Worm (Caenorhabditis elegans) whole organism, L1 larva: ENCODE measurements around the gene C25E10.5.
A peak's percentile ranks its signal among the peaks of the same experiment; 100 is the strongest.

Experiments
- C04F5.9 ChIP-seq: sonication (generic microtip); optimal IDR thresholded peaks from 2 replicates; lab custom pipeline; 2016; ENCODE audit warnings: missing genetic modification characterization, missing compliant biosample characterization
- C34B4.2 ChIP-seq: sonication (generic microtip); optimal IDR thresholded peaks from 2 replicates; lab custom pipeline; 2017; ENCODE audit warnings: mild to moderate bottlenecking, missing genetic modification characterization, missing compliant biosample characterization
- aha-1 ChIP-seq: fragments of 150-350 bp; optimal IDR thresholded peaks from 2 replicates; lab custom pipeline; 2014; ENCODE audit warnings: missing biosample characterization, missing genetic modification characterization
- ama-1 ChIP-seq: fragments of 150-350 bp; optimal IDR thresholded peaks from 2 replicates; lab custom pipeline; 2014
- blmp-1 ChIP-seq: fragments of 150-350 bp; optimal IDR thresholded peaks from 2 replicates; lab custom pipeline; 2014; ENCODE audit warnings: missing biosample characterization, missing genetic modification characterization
- ceh-8 ChIP-seq: fragments of 200-800 bp; sonication (Bioruptor generic); optimal IDR thresholded peaks from 2 replicates; lab custom pipeline; 2018; ENCODE audit warnings: mild to moderate bottlenecking, missing genetic modification characterization, moderate library complexity, missing compliant biosample characterization
- ceh-90 ChIP-seq: sonication (generic microtip); optimal IDR thresholded peaks from 2 replicates; lab custom pipeline; 2016; ENCODE audit warnings: missing genetic modification characterization, missing compliant biosample characterization
- dpl-1 ChIP-seq, 3 experiments: fragments of 150-350 bp in 2 of 3; sonication (generic microtip) in 1 of 3; optimal IDR thresholded peaks; 2 replicates each; lab custom pipeline; 2014 to 2017; ENCODE audit warnings: missing biosample characterization in 3 of 3, missing genetic modification characterization in 3 of 3, missing genetic modification reagents in 3 of 3
- efl-1 ChIP-seq, 4 experiments: fragments of 150-350 bp; optimal IDR thresholded peaks in 3 of 4; peaks in 1 of 4; 1 replicate in 1 of 4; 2 replicates in 3 of 4; lab custom pipeline; 2014; ENCODE audit warnings: missing biosample characterization in 2 of 4, missing genetic modification characterization in 2 of 4, missing genetic modification reagents in 2 of 4
- egl-13 ChIP-seq: sonication (generic microtip); optimal IDR thresholded peaks from 2 replicates; lab custom pipeline; 2016; ENCODE audit warnings: missing genotype, missing genetic modification reagents, missing genetic modification characterization, missing compliant biosample characterization
- grh-1 ChIP-seq: fragments of 200-800 bp; sonication (Bioruptor generic); IDR thresholded peaks from 2 replicates; pipeline ENCODE4 v1.3.6; 2022; ENCODE audit warnings: missing genetic modification reagents, missing genetic modification characterization, missing compliant biosample characterization
- hlh-4 ChIP-seq: sonication (generic microtip); optimal IDR thresholded peaks from 2 replicates; lab custom pipeline; 2016; ENCODE audit warnings: mild to moderate bottlenecking, missing genetic modification characterization, missing compliant biosample characterization
- hpl-2 ChIP-seq: fragments of 150-350 bp; optimal IDR thresholded peaks from 2 replicates; lab custom pipeline; 2014; ENCODE audit warnings: missing biosample characterization, missing genetic modification reagents, missing genetic modification characterization
- irx-1 ChIP-seq: sonication (generic microtip); optimal IDR thresholded peaks from 2 replicates; lab custom pipeline; 2016; ENCODE audit warnings: missing genetic modification characterization, missing compliant biosample characterization
- lin-13 ChIP-seq: fragments of 150-350 bp; optimal IDR thresholded peaks from 2 replicates; lab custom pipeline; 2014; ENCODE audit warnings: missing biosample characterization, missing genetic modification reagents, missing genetic modification characterization
- lin-14 ChIP-seq: fragments of 200-800 bp; sonication (Bioruptor generic); optimal IDR thresholded peaks from 2 replicates; lab custom pipeline; 2018; ENCODE audit warnings: mild to moderate bottlenecking, missing genetic modification characterization, moderate library complexity, missing compliant biosample characterization
- lin-39 ChIP-seq: fragments of 150-350 bp; optimal IDR thresholded peaks from 2 replicates; lab custom pipeline; 2014; ENCODE audit warnings: missing biosample characterization, missing genetic modification reagents, missing genetic modification characterization
- lsy-2 ChIP-seq, 2 experiments: fragments of 150-350 bp; optimal IDR thresholded peaks; 2 replicates each; lab custom pipeline; 2014; ENCODE audit warnings: missing biosample characterization in 2 of 2, missing genetic modification characterization in 2 of 2
- mdl-1 ChIP-seq, 2 experiments: fragments of 150-350 bp; optimal IDR thresholded peaks; 2 replicates each; lab custom pipeline; 2014 to 2017; ENCODE audit warnings: missing biosample characterization in 2 of 2, missing genetic modification characterization in 2 of 2, inconsistent platforms in 1 of 2
- mef-2 ChIP-seq: fragments of 150-350 bp; optimal IDR thresholded peaks from 2 replicates; lab custom pipeline; 2014; ENCODE audit warnings: missing biosample characterization, missing genetic modification characterization
- mep-1 ChIP-seq: fragments of 150-350 bp; optimal IDR thresholded peaks from 2 replicates; lab custom pipeline; 2014; ENCODE audit warnings: missing biosample characterization, missing genetic modification characterization
- nhr-237 ChIP-seq: fragments of 150-350 bp; optimal IDR thresholded peaks from 2 replicates; lab custom pipeline; 2014; ENCODE audit warnings: missing biosample characterization, missing genetic modification characterization
- nhr-47 ChIP-seq: sonication (generic microtip); optimal IDR thresholded peaks from 2 replicates; lab custom pipeline; 2016; ENCODE audit warnings: mild to moderate bottlenecking, missing genetic modification characterization, moderate library complexity, missing compliant biosample characterization
- nhr-71 ChIP-seq: sonication (generic microtip); optimal IDR thresholded peaks from 2 replicates; lab custom pipeline; 2016; ENCODE audit warnings: mild to moderate bottlenecking, missing genetic modification characterization, moderate library complexity, missing compliant biosample characterization
- nhr-76 ChIP-seq: sonication (generic microtip); optimal IDR thresholded peaks from 2 replicates; lab custom pipeline; 2017; ENCODE audit warnings: missing biosample characterization, missing genetic modification characterization
- nhr-90 ChIP-seq: sonication (generic microtip); optimal IDR thresholded peaks from 2 replicates; lab custom pipeline; 2016; ENCODE audit warnings: mild to moderate bottlenecking, missing genetic modification characterization, missing compliant biosample characterization; ENCODE audit not compliant: poor library complexity
- snpc-4 ChIP-seq: fragments of 150-350 bp; optimal IDR thresholded peaks from 2 replicates; lab custom pipeline; 2014; ENCODE audit warnings: missing biosample characterization, missing genetic modification characterization
- snu-23 ChIP-seq: sonication (generic microtip); optimal IDR thresholded peaks from 2 replicates; lab custom pipeline; 2016; ENCODE audit warnings: missing genetic modification characterization, missing compliant biosample characterization
- sox-4 ChIP-seq: sonication (generic microtip); optimal IDR thresholded peaks from 2 replicates; lab custom pipeline; 2016; ENCODE audit warnings: missing genetic modification characterization, missing compliant biosample characterization
- tlp-1 ChIP-seq: fragments of 150-350 bp; optimal IDR thresholded peaks from 2 replicates; lab custom pipeline; 2014; ENCODE audit warnings: missing biosample characterization, missing genetic modification characterization
- unc-62 ChIP-seq: fragments of 150-350 bp; optimal IDR thresholded peaks from 2 replicates; lab custom pipeline; 2014; ENCODE audit warnings: missing biosample characterization, missing genetic modification reagents, missing genetic modification characterization
- zip-4 ChIP-seq: fragments of 200-800 bp; sonication (Bioruptor generic); optimal IDR thresholded peaks from 2 replicates; lab custom pipeline; 2018; ENCODE audit warnings: mild to moderate bottlenecking, missing genetic modification characterization, moderate library complexity, missing compliant biosample characterization
- ztf-11 ChIP-seq, 2 experiments: sonication (generic microtip); optimal IDR thresholded peaks; 2 replicates each; lab custom pipeline; 2016 to 2017; ENCODE audit warnings: missing genetic modification characterization in 2 of 2, missing biosample characterization in 1 of 2, missing compliant biosample characterization in 1 of 2

C25E10.5 gene

ce11 chrV:9049271-9049670 is 18.9 kb downstream of the C25E10.5 start:
- TF ChIP-seq nhr-90 = no peak
- no peak for TF ChIP-seq unc-62
- no peak for TF ChIP-seq grh-1
- no peak for TF ChIP-seq snpc-4 (tag; lab: Kevin White, UChicago)
- no peak for TF ChIP-seq mep-1
- no peak for TF ChIP-seq zip-4 (GFP tag; lab: Kevin White, UChicago)
- no peak for TF ChIP-seq nhr-237
- TF ChIP-seq irx-1 (tag; lab: Kevin White, UChicago) = no peak
- TF ChIP-seq efl-1 (optimal IDR thresholded peaks at IDR 0.05; lab: Kevin White, UChicago) = no peak
- TF ChIP-seq efl-1 (GFP tag; optimal IDR thresholded peaks at IDR 0.05 in 1 of 2; lab: Kevin White, UChicago) = no peak
- no peak for TF ChIP-seq hpl-2 (GFP tag; lab: Kevin White, UChicago)
- no peak for TF ChIP-seq lin-13 (GFP tag; lab: Kevin White, UChicago)
- no peak for TF ChIP-seq sox-4 (tag; lab: Kevin White, UChicago)
- TF ChIP-seq blmp-1 (tag; lab: Kevin White, UChicago) = no peak
- no peak for TF ChIP-seq snu-23 (GFP tag; lab: Kevin White, UChicago)
- no peak for TF ChIP-seq dpl-1 (GFP tag; optimal IDR thresholded peaks at IDR 0.05; lab: Kevin White, UChicago)
- TF ChIP-seq lin-14 = no peak
- peak; percentile 31 for TF ChIP-seq nhr-47
- TF ChIP-seq nhr-71 (tag; lab: Kevin White, UChicago) = peak; percentile 32
- TF ChIP-seq lin-39 (tag; lab: Kevin White, UChicago) = no peak
- no peak for TF ChIP-seq egl-13
- peak; percentile 97 for TF ChIP-seq hlh-4 (tag; lab: Kevin White, UChicago)
- TF ChIP-seq ztf-11 (tag; optimal IDR thresholded peaks at IDR 0.05; lab: Kevin White, UChicago) = no peak
- no peak for TF ChIP-seq tlp-1 (tag; lab: Kevin White, UChicago)

- no peak for TF ChIP-seq ceh-8 (GFP tag; lab: Kevin White, UChicago)
- TF ChIP-seq efl-1 (optimal IDR thresholded peaks at IDR 0.05; lab: Kevin White, UChicago) = no peak
- peak in 1 of 2 experiments; percentile 40 for TF ChIP-seq efl-1 (GFP tag; optimal IDR thresholded peaks at IDR 0.05 in 1 of 2; lab: Kevin White, UChicago)
These were observed 20.8 kb downstream of the C25E10.5 start, which contains the start of gene C25E10.7 for ce11 chrV:9051100-9051499. Gene C25E10.7, minus strand, starts transcription at chrV:9051200.

DNA sequence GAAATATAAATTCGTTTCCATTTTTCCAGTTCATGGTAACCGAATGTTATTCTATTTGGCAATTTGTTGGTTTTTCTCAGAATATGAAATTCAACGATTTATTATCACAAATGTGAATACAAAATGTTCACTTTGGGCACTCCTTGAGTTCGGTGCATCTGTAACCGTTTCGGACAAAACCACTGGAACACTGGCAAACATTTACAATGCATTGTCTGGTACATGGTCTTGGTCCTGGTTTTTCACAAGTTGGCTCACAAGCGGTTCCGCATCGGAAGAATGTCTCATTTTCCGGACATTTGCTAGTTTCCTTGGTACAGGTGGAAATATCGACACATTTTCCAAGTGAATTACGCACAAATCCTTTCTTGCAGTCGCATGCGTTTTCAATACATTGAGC is 22.9 kb downstream of the C25E10.5 start:
- no peak for TF ChIP-seq mdl-1 (tag; optimal IDR thresholded peaks at IDR 0.05; lab: Kevin White, UChicago)
- peak; percentile 70 for TF ChIP-seq hlh-4 (tag; lab: Kevin White, UChicago)

DNA sequence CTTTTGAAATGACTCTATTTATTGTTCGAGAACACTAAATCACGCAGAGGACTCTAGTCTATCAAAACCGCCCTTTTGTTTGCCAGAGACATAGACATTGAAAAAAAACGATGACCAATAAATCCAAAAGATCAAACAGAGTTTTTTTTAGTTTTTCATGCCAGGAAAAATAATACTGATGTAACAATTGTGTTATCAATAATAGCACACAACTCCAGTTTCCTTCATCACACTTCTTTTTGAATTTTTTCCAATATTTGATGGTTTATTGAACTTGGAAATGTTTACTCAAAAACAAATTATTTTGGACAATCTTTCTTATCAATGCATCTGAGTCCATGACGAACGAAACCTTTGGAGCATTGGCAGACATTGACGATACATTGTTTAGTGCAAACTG is 23.6 kb downstream of the C25E10.5 start, which contains the start of gene C25E10.8:
TSS of gene C25E10.8 (minus strand) at position 101 of the 400 bp plus-strand sequence.
- TF ChIP-seq lsy-2 (tag; optimal IDR thresholded peaks at IDR 0.05; lab: Kevin White, UChicago) = no peak
- no peak for TF ChIP-seq mef-2 (tag; lab: Kevin White, UChicago)
- no peak for TF ChIP-seq nhr-76 (tag; lab: Kevin White, UChicago)
- TF ChIP-seq ceh-90 (tag; lab: Kevin White, UChicago) = no peak
- no peak for TF ChIP-seq mdl-1 (tag; optimal IDR thresholded peaks at IDR 0.05; lab: Kevin White, UChicago)
- TF ChIP-seq C04F5.9 (tag; lab: Kevin White, UChicago) = no peak
- TF ChIP-seq blmp-1 (tag; lab: Kevin White, UChicago) = no peak
- TF ChIP-seq efl-1 (optimal IDR thresholded peaks at IDR 0.05; lab: Kevin White, UChicago) = no peak
- no peak for TF ChIP-seq efl-1 (GFP tag; optimal IDR thresholded peaks at IDR 0.05 in 1 of 2; lab: Kevin White, UChicago)
- TF ChIP-seq aha-1 = no peak
- no peak for TF ChIP-seq mep-1
- TF ChIP-seq irx-1 (tag; lab: Kevin White, UChicago) = no peak

DNA sequence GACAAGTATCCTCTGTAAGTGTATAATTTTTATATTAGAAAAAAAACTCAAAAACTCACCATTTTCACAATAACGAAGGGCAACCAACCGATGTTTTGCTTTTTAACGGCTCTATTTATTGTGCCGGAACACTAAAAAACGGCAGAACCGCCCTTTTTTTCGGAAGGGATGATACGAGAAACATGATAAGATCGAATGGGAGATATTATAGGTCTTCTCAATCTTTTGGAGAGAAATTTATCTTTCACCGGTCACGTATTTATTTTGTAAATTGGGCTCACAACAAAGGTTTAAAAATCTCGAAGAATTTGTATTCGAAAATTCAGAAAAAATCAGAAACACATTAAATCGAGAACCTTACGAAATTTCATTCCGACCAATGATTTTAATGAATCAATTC is 24.4 kb downstream of the C25E10.5 start, which contains the start of gene swm-1:
TSS of gene swm-1 (minus strand) at position 101 of the 400 bp plus-strand sequence.
- TF ChIP-seq nhr-90 (no peak), hpl-2 (GFP tag; lab: Kevin White, UChicago) (no peak), C04F5.9 (tag; lab: Kevin White, UChicago) (no peak), C34B4.2 (tag; lab: Kevin White, UChicago) (no peak), snu-23 (GFP tag; lab: Kevin White, UChicago) (no peak), mep-1 (no peak), ama-1 (no peak)
- TF ChIP-seq, all 84 proteins: peak for 0
